Fruit fly (Drosophila melanogaster): ENCODE data around the gene Smr.

Smr gene

DNA sequence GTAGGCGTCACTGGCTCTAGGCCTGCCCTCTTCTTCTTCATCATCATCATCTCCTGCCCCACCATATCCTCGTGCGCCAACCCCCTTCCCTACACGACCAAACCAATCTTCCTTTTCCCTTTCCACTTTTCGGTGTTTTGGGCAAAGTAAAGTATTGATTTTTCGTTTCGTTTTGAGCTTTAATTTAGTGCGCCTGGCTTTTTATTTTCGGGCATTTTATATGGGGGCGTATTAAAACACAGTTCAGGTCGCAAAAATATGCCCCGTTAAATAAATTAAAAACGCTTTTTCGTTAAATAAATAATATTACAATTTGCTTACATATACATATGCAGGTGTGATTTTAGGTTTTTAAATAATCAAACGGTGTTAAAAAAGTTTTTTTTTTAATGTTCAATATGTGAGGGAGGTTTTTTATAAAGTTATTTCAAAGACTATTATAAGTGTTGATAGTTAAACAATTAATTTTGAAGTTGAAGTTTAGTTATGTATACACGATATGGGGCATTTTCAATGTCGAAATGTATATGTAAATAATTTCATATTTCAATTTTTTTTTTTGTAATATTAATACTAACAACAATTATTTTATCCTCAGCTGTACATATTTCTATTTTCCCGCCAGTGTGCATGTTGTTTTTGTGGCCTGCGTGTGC lies 4.6 kb downstream of the Smr start (continued):
- TF ChIP-seq bab2 (GFP tag; optimal IDR thresholded peaks at IDR 0.05) (peak; percentile 5), chif (GFP tag; optimal IDR thresholded peaks at IDR 0.05) (peak; percentile 17 to 31), eyg (GFP tag; optimal IDR thresholded peaks at IDR 0.05) (no peak), Meics (GFP tag; optimal IDR thresholded peaks at IDR 0.05) (peak; percentile 87), CG5180 (GFP tag; optimal IDR thresholded peaks at IDR 0.05) (no peak), CG2129 (GFP tag; IDR thresholded peaks at IDR 0.05; ENCODE audit: partially characterized antibody) (no peak), mam (GFP tag; optimal IDR thresholded peaks at IDR 0.05) (peak; percentile 18), CG9437 (GFP tag; optimal IDR thresholded peaks at IDR 0.05) (peak; percentile 86), Bteb2 (GFP tag; optimal IDR thresholded peaks at IDR 0.05) (peak; percentile 1), hkb (optimal IDR thresholded peaks at IDR 0.05) (no peak), hkb (GFP tag; IDR thresholded peaks at IDR 0.05) (no peak; the same call in 1 of the 2 replicates), z (GFP tag; IDR thresholded peaks at IDR 0.05) (no peak), bsh (GFP tag; optimal IDR thresholded peaks at IDR 0.05) (peak in 1 of 2 experiments; percentile 80), grn (GFP tag; optimal IDR thresholded peaks at IDR 0.05) (no peak), phol (tag; optimal IDR thresholded peaks at IDR 0.05) (peak; percentile 86), CG2889 (GFP tag; IDR thresholded peaks at IDR 0.05) (no peak), PHDP (tag; optimal IDR thresholded peaks at IDR 0.05) (peak; percentile 82), Oaz (GFP tag; IDR thresholded peaks at IDR 0.05) (0 out of 2 replicates have a peak, but pooled peaks have one; percentile 15), CG10565 (GFP tag; optimal IDR thresholded peaks at IDR 0.05) (no peak), bowl (GFP tag; IDR thresholded peaks at IDR 0.05) (no peak)

DNA sequence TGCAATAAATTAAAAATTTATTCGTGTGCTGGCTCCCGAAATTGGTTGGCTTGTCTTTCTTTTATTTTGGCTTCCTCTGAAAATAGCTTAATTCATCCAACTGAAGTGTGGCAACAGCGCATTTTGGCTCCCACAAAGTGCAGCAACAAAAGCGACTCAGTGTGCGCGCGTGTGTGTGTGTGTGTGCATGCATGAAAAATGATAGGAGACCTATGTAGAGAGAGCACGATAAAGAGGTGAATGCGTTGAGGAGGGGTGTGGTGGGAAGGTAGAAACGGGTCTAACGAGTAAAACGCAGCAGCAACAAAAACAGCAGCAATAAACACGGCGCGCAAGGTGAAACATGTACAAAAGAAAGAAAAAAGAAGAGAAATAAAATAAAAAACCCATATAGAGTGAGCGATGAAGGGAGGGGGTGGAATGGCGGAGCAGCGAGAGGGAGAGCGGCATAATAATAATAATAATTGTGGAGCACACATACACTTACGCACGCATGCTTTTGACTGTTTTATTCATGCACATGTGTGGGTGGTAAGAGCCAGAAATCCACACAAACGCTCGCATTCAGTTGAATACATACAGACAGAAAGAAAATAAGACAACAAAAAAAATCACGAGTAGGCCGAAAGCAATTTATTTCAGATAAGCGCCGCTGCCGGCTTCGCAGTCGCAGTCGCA lies 5.2 kb downstream of the Smr start:
- TF ChIP-seq CG15479 (GFP tag; optimal IDR thresholded peaks at IDR 0.05) (peak; percentile 10), psq (GFP tag; optimal IDR thresholded peaks at IDR 0.05) (peak; percentile 84), kni (GFP tag; optimal IDR thresholded peaks at IDR 0.05) (peak; percentile 99), ci (GFP tag; IDR thresholded peaks at IDR 0.05) (peak; percentile 52; the same call in 2 of the 3 replicates), CG2116 (GFP tag; optimal IDR thresholded peaks at IDR 0.05) (no peak), CG11696 (GFP tag; IDR thresholded peaks at IDR 0.05) (no peak), Lhr (GFP tag; optimal IDR thresholded peaks at IDR 0.05) (no peak), eve (GFP tag; optimal IDR thresholded peaks at IDR 0.05) (no peak), CG7839 (tag; optimal IDR thresholded peaks at IDR 0.05) (no peak), ERR (GFP tag; optimal IDR thresholded peaks at IDR 0.05) (no peak), CG1603 (tag; optimal IDR thresholded peaks at IDR 0.05) (peak; percentile 20), CG4360 (GFP tag; IDR thresholded peaks at IDR 0.05) (peak; percentile 77), fd3F (GFP tag; optimal IDR thresholded peaks at IDR 0.05) (no peak), Gsc (GFP tag; IDR thresholded peaks at IDR 0.05) (no peak), Meics (GFP tag; optimal IDR thresholded peaks at IDR 0.05) (peak; percentile 16), Asciz (GFP tag; optimal IDR thresholded peaks at IDR 0.05) (no peak), CG8944 (GFP tag; optimal IDR thresholded peaks at IDR 0.05) (no peak), disco-r (GFP tag; optimal IDR thresholded peaks at IDR 0.05) (no peak), slp2 (GFP tag; optimal IDR thresholded peaks at IDR 0.05) (no peak), gem (tag; optimal IDR thresholded peaks at IDR 0.05) (peak; percentile 8), abd-A (tag; optimal IDR thresholded peaks at IDR 0.05) (peak; percentile 98), zfh1 (GFP tag; IDR thresholded peaks at IDR 0.05) (0 out of 3 replicates have a peak, but pooled peaks have one; percentile 42), mam (GFP tag; optimal IDR thresholded peaks at IDR 0.05) (no peak), CG13775 (GFP tag; optimal IDR thresholded peaks at IDR 0.05) (no peak), vnd (GFP tag; IDR thresholded peaks at IDR 0.05; ENCODE audit: partially characterized antibody) (no peak), Hr51 (GFP tag; optimal IDR thresholded peaks at IDR 0.05) (no peak), ham (GFP tag; IDR thresholded peaks at IDR 0.05) (no peak), lbe (GFP tag; optimal IDR thresholded peaks at IDR 0.05) (peak; percentile 61), CG11695 (GFP tag; IDR thresholded peaks at IDR 0.05) (0 out of 3 replicates have a peak, but pooled peaks have one; percentile 55), chinmo (GFP tag; IDR thresholded peaks at IDR 0.05; ENCODE audit: partially characterized antibody) (peak; percentile 84; the same call in 2 of the 4 replicates)
